Fruit fly (Drosophila melanogaster): ENCODE measurements around the gene Lcp65Ab2.

The Lcp65Ab2 gene

dm6 chr3L:6157327-6158032 lies 11.0 kb downstream of the Lcp65Ab2 start, which contains the start of gene CG13297 (continued):
- TF ChIP-seq Opbp (GFP tag; IDR thresholded peaks at IDR 0.05; ENCODE audit: partially characterized antibody) (no peak), nmo (GFP tag; optimal IDR thresholded peaks at IDR 0.05) (peak; percentile 66), CG4404 (GFP tag; IDR thresholded peaks at IDR 0.05) (no peak), CG15073 (GFP tag; optimal IDR thresholded peaks at IDR 0.05) (no peak), CG11085 (GFP tag; IDR thresholded peaks at IDR 0.05) (no peak), emc (GFP tag; optimal IDR thresholded peaks at IDR 0.05) (no peak), fd102C (GFP tag; optimal IDR thresholded peaks at IDR 0.05) (no peak), Bgb (GFP tag; IDR thresholded peaks at IDR 0.05; ENCODE audit: partially characterized antibody) (no peak), CG17612 (GFP tag; IDR thresholded peaks at IDR 0.05) (no peak), so (GFP tag; IDR thresholded peaks at IDR 0.05) (no peak), D (optimal IDR thresholded peaks at IDR 0.05) (no peak), D (GFP tag; optimal IDR thresholded peaks at IDR 0.05) (peak; percentile 57), Dfd (GFP tag; optimal IDR thresholded peaks at IDR 0.05) (no peak), Chrac-16 (GFP tag; optimal IDR thresholded peaks at IDR 0.05) (no peak), CHES-1-like (GFP tag; optimal IDR thresholded peaks at IDR 0.05) (no peak), Eip74EF (GFP tag; optimal IDR thresholded peaks at IDR 0.05) (peak in 1 of 2 experiments; percentile 72), CG11456 (GFP tag; IDR thresholded peaks at IDR 0.05) (no peak), oc (tag; optimal IDR thresholded peaks at IDR 0.05) (peak; percentile 16), chinmo (GFP tag; IDR thresholded peaks at IDR 0.05; ENCODE audit: partially characterized antibody) (no peak), sc (optimal IDR thresholded peaks at IDR 0.05) (no peak), sc (GFP tag; optimal IDR thresholded peaks at IDR 0.05) (no peak), trh (GFP tag; optimal IDR thresholded peaks at IDR 0.05) (no peak), HLH54F (GFP tag; optimal IDR thresholded peaks at IDR 0.05) (no peak), CoRest (tag; optimal IDR thresholded peaks at IDR 0.05) (peak; percentile 69), CG10543 (GFP tag; optimal IDR thresholded peaks at IDR 0.05) (no peak), ERR (GFP tag; optimal IDR thresholded peaks at IDR 0.05) (no peak), knrl (GFP tag; IDR thresholded peaks at IDR 0.05; ENCODE audit: partially characterized antibody) (no peak), CG14050 (GFP tag; IDR thresholded peaks at IDR 0.05) (no peak), al (GFP tag; IDR thresholded peaks at IDR 0.05) (no peak), cad (GFP tag; optimal IDR thresholded peaks at IDR 0.05) (no peak), CG7963 (GFP tag; IDR thresholded peaks at IDR 0.05; ENCODE audit: partially characterized antibody) (no peak), CG13123 (GFP tag; optimal IDR thresholded peaks at IDR 0.05) (no peak), sqz (GFP tag; optimal IDR thresholded peaks at IDR 0.05) (peak; percentile 35), Dll (GFP tag; IDR thresholded peaks at IDR 0.05; ENCODE audit: partially characterized antibody) (no peak), C15 (GFP tag; IDR thresholded peaks at IDR 0.05) (no peak), CG32532 (GFP tag; IDR thresholded peaks at IDR 0.05) (no peak), Ptx1 (GFP tag; IDR thresholded peaks at IDR 0.05) (peak; percentile 81), vvl (GFP tag; IDR thresholded peaks at IDR 0.05) (peak; percentile 66), CG11247 (GFP tag; IDR thresholded peaks at IDR 0.05) (no peak), CG10979 (tag; optimal IDR thresholded peaks at IDR 0.05) (peak; percentile 56), eve (GFP tag; optimal IDR thresholded peaks at IDR 0.05) (peak in 1 of 2 experiments; percentile 48), fd96Cb (tag; optimal IDR thresholded peaks at IDR 0.05) (peak; percentile 71), CG18619 (GFP tag; optimal IDR thresholded peaks at IDR 0.05) (no peak), Xrp1 (GFP tag; IDR thresholded peaks at IDR 0.05) (peak; percentile 33; the same call in 1 of the 2 replicates), wek (GFP tag; optimal IDR thresholded peaks at IDR 0.05) (no peak), GATAe (GFP tag; conservative IDR thresholded peaks at IDR 0.05) (no peak), CG34376 (GFP tag; optimal IDR thresholded peaks at IDR 0.05) (no peak), p53 (GFP tag; optimal IDR thresholded peaks at IDR 0.05) (no peak), CG15479 (GFP tag; optimal IDR thresholded peaks at IDR 0.05) (no peak), hbn (GFP tag; IDR thresholded peaks at IDR 0.05; ENCODE audit: partially characterized antibody) (no peak)

Measured in whole organism, embryonic.